Fruit fly (Drosophila melanogaster): ENCODE measurements around the gene tadr.

tadr gene

dm6 chr2L:21035704-21036369 lies 39.4 kb upstream of the tadr start:
- TF ChIP-seq bab1 (GFP tag; optimal IDR thresholded peaks at IDR 0.05), result no peak
- no peak for TF ChIP-seq Crg-1 (GFP tag; optimal IDR thresholded peaks at IDR 0.05)

- TF ChIP-seq tj (GFP tag; optimal IDR thresholded peaks at IDR 0.05), result no peak
- peak; percentile 9 for TF ChIP-seq kay (GFP tag; ENCODE audit: borderline replicate concordance)
Measured at dm6 chr2L:21037723-21038122, 37.5 kb upstream of the tadr start.

dm6 chr2L:21038723-21039122 lies 36.5 kb upstream of the tadr start:
- TF ChIP-seq CG1620 (GFP tag; optimal IDR thresholded peaks at IDR 0.05) (no peak), bab1 (GFP tag; optimal IDR thresholded peaks at IDR 0.05) (peak; percentile 38)

dm6 chr2L:21039569-21040159 lies 35.5 kb upstream of the tadr start:
- no peak for TF ChIP-seq kay (GFP tag; ENCODE audit: borderline replicate concordance)
- TF ChIP-seq Crg-1 (GFP tag; optimal IDR thresholded peaks at IDR 0.05), result no peak
- no peak for TF ChIP-seq Mnt (GFP tag; optimal IDR thresholded peaks at IDR 0.05)
- no peak for TF ChIP-seq CG7045 (GFP tag; optimal IDR thresholded peaks at IDR 0.05)
- no peak for TF ChIP-seq CG5204 (GFP tag; optimal IDR thresholded peaks at IDR 0.05)
- TF ChIP-seq pad (GFP tag; optimal IDR thresholded peaks at IDR 0.05), result no peak
- no peak for TF ChIP-seq Hr96 (GFP tag; optimal IDR thresholded peaks at IDR 0.05)
- TF ChIP-seq ovo (GFP tag; optimal IDR thresholded peaks at IDR 0.05), result no peak
- no peak for TF ChIP-seq bab1 (GFP tag; optimal IDR thresholded peaks at IDR 0.05)
- TF ChIP-seq toe (GFP tag; optimal IDR thresholded peaks at IDR 0.05), result no peak
- no peak for TF ChIP-seq CG12768 (GFP tag; optimal IDR thresholded peaks at IDR 0.05)

- no peak for TF ChIP-seq CG1620 (GFP tag; optimal IDR thresholded peaks at IDR 0.05)
- TF ChIP-seq Hr96 (GFP tag; optimal IDR thresholded peaks at IDR 0.05), result no peak
- TF ChIP-seq pad (GFP tag; optimal IDR thresholded peaks at IDR 0.05), result no peak
- TF ChIP-seq kay (GFP tag; ENCODE audit: borderline replicate concordance), result no peak
Measured at dm6 chr2L:21040719-21041118, 34.5 kb upstream of the tadr start.

dm6 chr2L:21051873-21052736 lies 23.1 kb upstream of the tadr start, which contains the start of gene CG42238:
Gene CG42238, minus strand, starts transcription at chr2L:21052164.
- peak; percentile 42 for TF ChIP-seq CG1620 (GFP tag; optimal IDR thresholded peaks at IDR 0.05)
- TF ChIP-seq Crg-1 (GFP tag; optimal IDR thresholded peaks at IDR 0.05), result peak; percentile 33
- TF ChIP-seq tj (GFP tag; optimal IDR thresholded peaks at IDR 0.05), result peak; percentile 63
- no peak for TF ChIP-seq CG5204 (GFP tag; optimal IDR thresholded peaks at IDR 0.05)
- no peak for TF ChIP-seq CG11617 (GFP tag; optimal IDR thresholded peaks at IDR 0.05)
- no peak for TF ChIP-seq CG12768 (GFP tag; optimal IDR thresholded peaks at IDR 0.05)
- TF ChIP-seq bab1 (GFP tag; optimal IDR thresholded peaks at IDR 0.05), result peak; percentile 45

dm6 chr2L:21052783-21053463 lies 22.3 kb upstream of the tadr start, which contains the start of gene Itgbn:
Gene Itgbn, plus strand, starts transcription at chr2L:21053033.
- TF ChIP-seq cic (GFP tag; optimal IDR thresholded peaks at IDR 0.05), result no peak
- no peak for TF ChIP-seq bab1 (GFP tag; optimal IDR thresholded peaks at IDR 0.05)
- peak; percentile 48 for TF ChIP-seq Mnt (GFP tag; optimal IDR thresholded peaks at IDR 0.05)
- TF ChIP-seq CG5204 (GFP tag; optimal IDR thresholded peaks at IDR 0.05), result no peak

- TF ChIP-seq bab1 (GFP tag; optimal IDR thresholded peaks at IDR 0.05), result no peak
- TF ChIP-seq Hr96 (GFP tag; optimal IDR thresholded peaks at IDR 0.05), result no peak
- TF ChIP-seq kay (GFP tag; ENCODE audit: borderline replicate concordance), result peak; percentile 62
- no peak for TF ChIP-seq Crg-1 (GFP tag; optimal IDR thresholded peaks at IDR 0.05)
- TF ChIP-seq tj (GFP tag; optimal IDR thresholded peaks at IDR 0.05), result no peak
- no peak for TF ChIP-seq cnc (optimal IDR thresholded peaks at IDR 0.05)
Measured at dm6 chr2L:21053623-21054022, 21.6 kb upstream of the tadr start.

dm6 chr2L:21061591-21061990 lies 13.6 kb upstream of the tadr start:
- no peak for TF ChIP-seq CG7101 (tag; optimal IDR thresholded peaks at IDR 0.05)
- TF ChIP-seq CG14711 (tag; optimal IDR thresholded peaks at IDR 0.05), result no peak
- TF ChIP-seq tj (GFP tag; optimal IDR thresholded peaks at IDR 0.05), result no peak
- TF ChIP-seq CG12768 (GFP tag; optimal IDR thresholded peaks at IDR 0.05), result no peak
- no peak for TF ChIP-seq toe (GFP tag; optimal IDR thresholded peaks at IDR 0.05)
- TF ChIP-seq cic (GFP tag; optimal IDR thresholded peaks at IDR 0.05), result no peak
- no peak for TF ChIP-seq CG11617 (GFP tag; optimal IDR thresholded peaks at IDR 0.05)
- TF ChIP-seq CG1620 (GFP tag; optimal IDR thresholded peaks at IDR 0.05), result no peak
- TF ChIP-seq Mnt (GFP tag; optimal IDR thresholded peaks at IDR 0.05), result no peak
- no peak for TF ChIP-seq kay (GFP tag; ENCODE audit: borderline replicate concordance)
- no peak for TF ChIP-seq CG5204 (GFP tag; optimal IDR thresholded peaks at IDR 0.05)
- TF ChIP-seq ovo (GFP tag; optimal IDR thresholded peaks at IDR 0.05), result no peak
- TF ChIP-seq Hr96 (GFP tag; optimal IDR thresholded peaks at IDR 0.05), result no peak
- TF ChIP-seq cnc (optimal IDR thresholded peaks at IDR 0.05), result no peak

Measured in whole organism, adult.